Worm (Caenorhabditis elegans) whole organism, midembryonic: ENCODE data around the gene R04B3.3.

Experiments used
- T22C8.4 ChIP-seq: fragments of 200-800 bp; sonication (Bioruptor generic); IDR thresholded peaks from 2 replicates; pipeline ENCODE4 v1.3.6; 2022; ENCODE audit warnings: missing genetic modification characterization, missing compliant biosample characterization
- cog-1 ChIP-seq: sonication (generic microtip); optimal IDR thresholded peaks from 2 replicates; lab custom pipeline; 2016; ENCODE audit warnings: missing genetic modification characterization, missing compliant biosample characterization
- flt-1 ChIP-seq: fragments of 200-800 bp; sonication (Bioruptor generic); IDR thresholded peaks from 2 replicates; pipeline ENCODE4 v1.3.6; 2022; ENCODE audit warnings: missing genetic modification characterization, missing compliant biosample characterization
- med-1 ChIP-seq: sonication (generic microtip); optimal IDR thresholded peaks from 2 replicates; lab custom pipeline; 2017; ENCODE audit warnings: missing genetic modification characterization, mild to moderate bottlenecking, missing compliant biosample characterization, antibody characterized with exemption, missing genetic modification reagents; ENCODE audit not compliant: insufficient read depth
- tab-1 ChIP-seq: fragments of 200-800 bp; sonication (Bioruptor generic); IDR thresholded peaks from 2 replicates; pipeline ENCODE4 v1.3.6; 2022; ENCODE audit warnings: missing genetic modification characterization, missing compliant biosample characterization
- ztf-23 ChIP-seq: fragments of 200-800 bp; sonication (Bioruptor generic); IDR thresholded peaks from 2 replicates; pipeline ENCODE4 v1.3.6; 2022; ENCODE audit warnings: missing genetic modification reagents, missing genetic modification characterization, missing compliant biosample characterization
- ztf-29 ChIP-seq: fragments of 200-800 bp; sonication (Bioruptor generic); IDR thresholded peaks from 2 replicates; pipeline ENCODE4 v1.3.6; 2022; ENCODE audit warnings: missing genetic modification reagents, missing genetic modification characterization, missing compliant biosample characterization

DNA sequence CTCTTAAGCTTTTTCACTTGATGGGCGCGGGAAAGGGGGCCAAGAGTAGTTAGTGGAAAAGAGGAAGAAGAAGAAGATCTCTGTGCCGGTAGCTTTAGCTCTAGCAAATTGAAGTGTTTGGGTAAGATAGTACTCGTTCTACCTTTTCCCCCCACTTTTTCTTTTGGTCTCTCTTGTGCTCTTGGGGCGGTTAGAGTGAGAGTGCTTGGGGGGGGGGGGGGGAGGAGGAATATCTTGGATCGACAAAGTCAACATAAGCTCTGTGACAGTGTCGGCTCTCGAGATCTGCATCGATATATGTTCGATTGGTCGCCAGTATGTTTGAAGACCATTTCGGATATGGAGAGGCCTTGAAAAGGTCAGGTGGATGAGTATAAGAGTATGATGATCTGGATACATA is 16.0 kb downstream of the R04B3.3 start, which contains the start of gene fox-1:
- TF ChIP-seq tab-1 (GFP tag; lab: Robert Waterston, UW): no peak
- TF ChIP-seq flt-1 (GFP tag; lab: Robert Waterston, UW): no peak
- TF ChIP-seq cog-1 (tag; lab: Kevin White, UChicago): no peak
- no peak for TF ChIP-seq ztf-29
- no peak for TF ChIP-seq med-1
- no peak for TF ChIP-seq T22C8.4 (GFP tag; lab: Robert Waterston, UW)
- TF ChIP-seq ztf-23 (GFP tag; lab: Robert Waterston, UW): no peak
